Worm (Caenorhabditis elegans) whole organism, L1 larva: Measurements from ENCODE around the gene F13E9.11.

Experiments
- C16A3.4 ChIP-seq: fragments of 150-350 bp; optimal IDR thresholded peaks from 2 replicates; lab custom pipeline; 2014; ENCODE audit warnings: missing biosample characterization, missing genetic modification characterization
- C34B4.2 ChIP-seq: sonication (generic microtip); optimal IDR thresholded peaks from 2 replicates; lab custom pipeline; 2017; ENCODE audit warnings: mild to moderate bottlenecking, missing genetic modification characterization, missing compliant biosample characterization
- ama-1 ChIP-seq: fragments of 150-350 bp; optimal IDR thresholded peaks from 2 replicates; lab custom pipeline; 2014
- ceh-63 ChIP-seq: fragments of 200-800 bp; sonication (Bioruptor generic); optimal IDR thresholded peaks from 2 replicates; lab custom pipeline; 2018; ENCODE audit warnings: mild to moderate bottlenecking, missing genetic modification characterization, missing compliant biosample characterization
- ceh-82 ChIP-seq, 3 experiments: fragments of 150-350 bp in 1 of 3; sonication (generic microtip) in 2 of 3; optimal IDR thresholded peaks; 2 replicates each; lab custom pipeline; 2014 to 2017; ENCODE audit warnings: missing biosample characterization in 3 of 3, missing genetic modification characterization in 3 of 3
- ceh-88 ChIP-seq: fragments of 200-800 bp; sonication (Bioruptor generic); IDR thresholded peaks from 2 replicates; pipeline ENCODE4 v1.3.6; 2022; ENCODE audit warnings: missing genetic modification characterization, missing compliant biosample characterization
- ceh-90 ChIP-seq: sonication (generic microtip); optimal IDR thresholded peaks from 2 replicates; lab custom pipeline; 2016; ENCODE audit warnings: missing genetic modification characterization, missing compliant biosample characterization
- efl-1 ChIP-seq, 4 experiments: fragments of 150-350 bp; optimal IDR thresholded peaks in 3 of 4; peaks in 1 of 4; 1 replicate in 1 of 4; 2 replicates in 3 of 4; lab custom pipeline; 2014; ENCODE audit warnings: missing biosample characterization in 2 of 4, missing genetic modification characterization in 2 of 4, missing genetic modification reagents in 2 of 4
- efl-3 ChIP-seq: fragments of 200-800 bp; sonication (Bioruptor generic); optimal IDR thresholded peaks from 2 replicates; lab custom pipeline; 2018; ENCODE audit warnings: mild to moderate bottlenecking, missing genetic modification characterization, missing compliant biosample characterization
- elt-2 ChIP-seq: sonication (generic microtip); optimal IDR thresholded peaks from 2 replicates; lab custom pipeline; 2016; ENCODE audit warnings: missing genetic modification characterization, mild to moderate bottlenecking, inconsistent platforms, missing compliant biosample characterization, missing genetic modification reagents
- elt-3 ChIP-seq, 6 experiments: fragments of 150-350 bp in 1 of 6; sonication (generic microtip); optimal IDR thresholded peaks; 2 replicates each; lab custom pipeline; 2017 to 2018; ENCODE audit warnings: missing biosample characterization in 6 of 6, missing genetic modification characterization in 6 of 6, inconsistent platforms in 1 of 6
- fkh-10 ChIP-seq: sonication (generic microtip); optimal IDR thresholded peaks from 2 replicates; lab custom pipeline; 2017; ENCODE audit warnings: missing biosample characterization, missing genetic modification reagents, missing genetic modification characterization
- fkh-8 ChIP-seq: sonication (generic microtip); optimal IDR thresholded peaks from 2 replicates; lab custom pipeline; 2016; ENCODE audit warnings: mild to moderate bottlenecking, missing genetic modification characterization, missing compliant biosample characterization
- fos-1 ChIP-seq: fragments of 150-350 bp; optimal IDR thresholded peaks from 2 replicates; lab custom pipeline; 2014; ENCODE audit warnings: missing biosample characterization, missing genetic modification characterization
- isw-1 ChIP-seq: fragments of 200-800 bp; sonication (Bioruptor generic); IDR thresholded peaks from 2 replicates; pipeline ENCODE4 v1.3.6; 2022; ENCODE audit warnings: missing genetic modification characterization, missing compliant biosample characterization
- lin-14 ChIP-seq: fragments of 200-800 bp; sonication (Bioruptor generic); optimal IDR thresholded peaks from 2 replicates; lab custom pipeline; 2018; ENCODE audit warnings: mild to moderate bottlenecking, missing genetic modification characterization, moderate library complexity, missing compliant biosample characterization
- lin-35 ChIP-seq, 2 experiments: fragments of 150-350 bp; optimal IDR thresholded peaks; 2 replicates each; lab custom pipeline; 2014; ENCODE audit warnings: missing biosample characterization in 2 of 2, missing genetic modification characterization in 2 of 2, missing genetic modification reagents in 2 of 2
- mef-2 ChIP-seq: fragments of 150-350 bp; optimal IDR thresholded peaks from 2 replicates; lab custom pipeline; 2014; ENCODE audit warnings: missing biosample characterization, missing genetic modification characterization
- mep-1 ChIP-seq: fragments of 150-350 bp; optimal IDR thresholded peaks from 2 replicates; lab custom pipeline; 2014; ENCODE audit warnings: missing biosample characterization, missing genetic modification characterization
- nhr-11 ChIP-seq: fragments of 150-350 bp; optimal IDR thresholded peaks from 2 replicates; lab custom pipeline; 2014; ENCODE audit warnings: missing biosample characterization, missing genetic modification characterization
- nhr-19 ChIP-seq: fragments of 200-800 bp; sonication (Bioruptor generic); conservative IDR thresholded peaks from 2 replicates; pipeline ENCODE4 v1.3.6; 2022; ENCODE audit warnings: missing genetic modification characterization, missing compliant biosample characterization
- nhr-20 ChIP-seq: sonication (generic microtip); optimal IDR thresholded peaks from 2 replicates; lab custom pipeline; 2016; ENCODE audit warnings: mild to moderate bottlenecking, missing genetic modification characterization, missing compliant biosample characterization
- nhr-237 ChIP-seq: fragments of 150-350 bp; optimal IDR thresholded peaks from 2 replicates; lab custom pipeline; 2014; ENCODE audit warnings: missing biosample characterization, missing genetic modification characterization
- nhr-28 ChIP-seq: fragments of 150-350 bp; optimal IDR thresholded peaks from 2 replicates; lab custom pipeline; 2014; ENCODE audit warnings: missing biosample characterization, missing genetic modification characterization
- nhr-47 ChIP-seq: sonication (generic microtip); optimal IDR thresholded peaks from 2 replicates; lab custom pipeline; 2016; ENCODE audit warnings: mild to moderate bottlenecking, missing genetic modification characterization, moderate library complexity, missing compliant biosample characterization
- nhr-71 ChIP-seq: sonication (generic microtip); optimal IDR thresholded peaks from 2 replicates; lab custom pipeline; 2016; ENCODE audit warnings: mild to moderate bottlenecking, missing genetic modification characterization, moderate library complexity, missing compliant biosample characterization
- nhr-76 ChIP-seq: sonication (generic microtip); optimal IDR thresholded peaks from 2 replicates; lab custom pipeline; 2017; ENCODE audit warnings: missing biosample characterization, missing genetic modification characterization
- nhr-85 ChIP-seq: sonication (generic microtip); peaks from one replicate; lab custom pipeline; 2016; ENCODE audit warnings: missing genetic modification characterization, inconsistent platforms, missing compliant biosample characterization
- nhr-90 ChIP-seq: sonication (generic microtip); optimal IDR thresholded peaks from 2 replicates; lab custom pipeline; 2016; ENCODE audit warnings: mild to moderate bottlenecking, missing genetic modification characterization, missing compliant biosample characterization; ENCODE audit not compliant: poor library complexity
- pax-3 ChIP-seq: fragments of 200-800 bp; sonication (Bioruptor generic); optimal IDR thresholded peaks from 2 replicates; lab custom pipeline; 2018; ENCODE audit warnings: mild to moderate bottlenecking, missing genetic modification characterization, moderate library complexity, missing compliant biosample characterization
- rnt-1 ChIP-seq: sonication (generic microtip); optimal IDR thresholded peaks from 2 replicates; lab custom pipeline; 2016; ENCODE audit warnings: mild to moderate bottlenecking, missing genetic modification characterization, moderate library complexity, missing compliant biosample characterization
- snu-23 ChIP-seq: sonication (generic microtip); optimal IDR thresholded peaks from 2 replicates; lab custom pipeline; 2016; ENCODE audit warnings: missing genetic modification characterization, missing compliant biosample characterization
- sox-4 ChIP-seq: sonication (generic microtip); optimal IDR thresholded peaks from 2 replicates; lab custom pipeline; 2016; ENCODE audit warnings: missing genetic modification characterization, missing compliant biosample characterization
- sptf-1 ChIP-seq: fragments of 150-350 bp; optimal IDR thresholded peaks from 2 replicates; lab custom pipeline; 2014; ENCODE audit warnings: missing biosample characterization, missing genetic modification characterization
- sup-37 ChIP-seq: fragments of 200-800 bp; sonication (Bioruptor generic); optimal IDR thresholded peaks from 2 replicates; lab custom pipeline; 2018; ENCODE audit warnings: mild to moderate bottlenecking, missing genetic modification characterization, missing compliant biosample characterization
- swsn-7 ChIP-seq: sonication (generic microtip); optimal IDR thresholded peaks from 2 replicates; lab custom pipeline; 2016; ENCODE audit warnings: missing genetic modification characterization, missing compliant biosample characterization
- tbx-2 ChIP-seq: sonication (generic microtip); optimal IDR thresholded peaks from 2 replicates; lab custom pipeline; 2016; ENCODE audit warnings: missing genetic modification characterization, missing compliant biosample characterization
- unc-86 ChIP-seq: sonication (generic microtip); optimal IDR thresholded peaks from 2 replicates; lab custom pipeline; 2016; ENCODE audit warnings: missing genetic modification characterization, missing compliant biosample characterization
- xbp-1 ChIP-seq: sonication (generic microtip); optimal IDR thresholded peaks from 2 replicates; lab custom pipeline; 2016; ENCODE audit warnings: missing genetic modification characterization, missing compliant biosample characterization
- zag-1 ChIP-seq: fragments of 150-350 bp; optimal IDR thresholded peaks from 2 replicates; lab custom pipeline; 2014; ENCODE audit warnings: missing biosample characterization, missing genetic modification characterization
- ztf-11 ChIP-seq, 2 experiments: sonication (generic microtip); optimal IDR thresholded peaks; 2 replicates each; lab custom pipeline; 2016 to 2017; ENCODE audit warnings: missing genetic modification characterization in 2 of 2, missing biosample characterization in 1 of 2, missing compliant biosample characterization in 1 of 2
- ztf-4 ChIP-seq: fragments of 150-350 bp; optimal IDR thresholded peaks from 2 replicates; lab custom pipeline; 2014; ENCODE audit warnings: missing biosample characterization, missing genetic modification characterization

Gene F13E9.11

ce11 chrIV:10868629-10869251, at the start of gene F13E9.11:
Gene F13E9.11 (minus strand): TSS chrIV:10869135.
- peak; percentile 4 for TF ChIP-seq rnt-1
- TF ChIP-seq ceh-82 (tag; optimal IDR thresholded peaks at IDR 0.05; lab: Kevin White, UChicago): peak in 1 of 3 experiments; percentile 43
- no peak for TF ChIP-seq swsn-7 (tag; lab: Kevin White, UChicago)
- peak; percentile 15 for TF ChIP-seq tbx-2
- TF ChIP-seq fos-1 (tag; lab: Kevin White, UChicago): no peak
- no peak for TF ChIP-seq snu-23 (GFP tag; lab: Kevin White, UChicago)
- TF ChIP-seq nhr-28: no peak
- TF ChIP-seq mep-1 (tag; lab: Kevin White, UChicago): no peak
- peak; percentile 74 for TF ChIP-seq lin-14 (GFP tag; lab: Kevin White, UChicago)
- no peak for TF ChIP-seq nhr-11 (tag; lab: Kevin White, UChicago)
- peak; percentile 2 for TF ChIP-seq nhr-47

- TF ChIP-seq sox-4 (tag; lab: Kevin White, UChicago) (no peak), nhr-28 (no peak), fkh-10 (GFP tag; lab: Kevin White, UChicago) (no peak), isw-1 (GFP tag; lab: Robert Waterston, UW) (no peak), ceh-88 (GFP tag; lab: Robert Waterston, UW) (no peak), nhr-85 (tag; lab: Kevin White, UChicago) (peak; percentile 49)
Observed at ce11 chrIV:10916134-10916533, 47.2 kb upstream of the F13E9.11 start.

ce11 chrIV:10915388-10915787, 46.5 kb upstream of the F13E9.11 start, which contains the start of gene ZK593.3:
Gene ZK593.3 (plus strand): TSS chrIV:10915688.
- TF ChIP-seq ztf-4 (tag; lab: Kevin White, UChicago): no peak
- TF ChIP-seq ceh-82 (tag; optimal IDR thresholded peaks at IDR 0.05; lab: Kevin White, UChicago): no peak
- no peak for TF ChIP-seq nhr-11 (tag; lab: Kevin White, UChicago)
- no peak for TF ChIP-seq elt-3 (tag; optimal IDR thresholded peaks at IDR 0.05; lab: Kevin White, UChicago)
- no peak for TF ChIP-seq xbp-1
- TF ChIP-seq nhr-20 (tag; lab: Kevin White, UChicago): no peak
- TF ChIP-seq sup-37 (GFP tag; lab: Kevin White, UChicago): no peak
- TF ChIP-seq ama-1 (lab: Kevin White, UChicago): no peak

- TF ChIP-seq ceh-90 (tag; lab: Kevin White, UChicago): no peak
- no peak for TF ChIP-seq mef-2 (tag; lab: Kevin White, UChicago)
Observed at ce11 chrIV:10913081-10913480, 44.1 kb upstream of the F13E9.11 start, which contains the start of gene ZK593.2. Gene ZK593.2 (plus strand): TSS chrIV:10913381.

ce11 chrIV:10909708-10910107, 40.8 kb upstream of the F13E9.11 start, which contains the start of gene pyk-2:
Gene pyk-2 (plus strand): TSS chrIV:10909913.
- peak; percentile 56 for TF ChIP-seq nhr-71 (tag; lab: Kevin White, UChicago)
- TF ChIP-seq lin-14 (GFP tag; lab: Kevin White, UChicago): peak; percentile 59
- no peak for TF ChIP-seq C16A3.4
- TF ChIP-seq efl-3 (GFP tag; lab: Kevin White, UChicago): no peak
- TF ChIP-seq nhr-47: no peak
- peak; percentile 64 for TF ChIP-seq snu-23 (GFP tag; lab: Kevin White, UChicago)
- no peak for TF ChIP-seq efl-1 (optimal IDR thresholded peaks at IDR 0.05; lab: Kevin White, UChicago)
- TF ChIP-seq efl-1 (GFP tag; optimal IDR thresholded peaks at IDR 0.05 in 1 of 2; lab: Kevin White, UChicago): peak in 1 of 2 experiments; percentile 75
- peak; percentile 49 for TF ChIP-seq elt-2 (tag; lab: Kevin White, UChicago)
- peak in 1 of 2 experiments; percentile 29 for TF ChIP-seq lin-35 (GFP tag; optimal IDR thresholded peaks at IDR 0.05; lab: Kevin White, UChicago)
- TF ChIP-seq rnt-1: no peak
- no peak for TF ChIP-seq unc-86
- TF ChIP-seq sptf-1 (tag; lab: Kevin White, UChicago): no peak
- TF ChIP-seq C34B4.2 (tag; lab: Kevin White, UChicago): no peak
- no peak for TF ChIP-seq nhr-11 (tag; lab: Kevin White, UChicago)
- no peak for TF ChIP-seq ztf-11 (tag; optimal IDR thresholded peaks at IDR 0.05; lab: Kevin White, UChicago)
- TF ChIP-seq nhr-20 (tag; lab: Kevin White, UChicago): peak; percentile 69
- TF ChIP-seq nhr-237 (tag; lab: Kevin White, UChicago): no peak
- TF ChIP-seq nhr-19: peak; percentile 26
- TF ChIP-seq pax-3: no peak
- TF ChIP-seq ceh-90 (tag; lab: Kevin White, UChicago): no peak
- no peak for TF ChIP-seq ceh-63 (GFP tag; lab: Kevin White, UChicago)
- no peak for TF ChIP-seq nhr-76 (tag; lab: Kevin White, UChicago)
- TF ChIP-seq zag-1 (tag; lab: Kevin White, UChicago): no peak
- TF ChIP-seq ama-1 (lab: Kevin White, UChicago): no peak
- TF ChIP-seq fos-1 (tag; lab: Kevin White, UChicago): no peak
- peak; percentile 22 for TF ChIP-seq nhr-90 (tag; lab: Kevin White, UChicago)
- TF ChIP-seq tbx-2: peak; percentile 19
- TF ChIP-seq nhr-85 (tag; lab: Kevin White, UChicago): peak; percentile 88
- no peak for TF ChIP-seq fkh-8 (tag; lab: Kevin White, UChicago)
- TF ChIP-seq elt-3 (tag; optimal IDR thresholded peaks at IDR 0.05; lab: Kevin White, UChicago): peak in 3 of 6 experiments; percentile 29 to 65 (median 64)
